Worm (Caenorhabditis elegans) whole organism, midembryonic: ENCODE results near the gene Y71H2B.8.

Experiments used
- T22C8.4 ChIP-seq: fragments of 200-800 bp; sonication (Bioruptor generic); IDR thresholded peaks from 2 replicates; pipeline ENCODE4 v1.3.6; 2022; ENCODE audit warnings: missing genetic modification characterization, missing compliant biosample characterization
- cog-1 ChIP-seq: sonication (generic microtip); optimal IDR thresholded peaks from 2 replicates; lab custom pipeline; 2016; ENCODE audit warnings: missing genetic modification characterization, missing compliant biosample characterization
- flt-1 ChIP-seq: fragments of 200-800 bp; sonication (Bioruptor generic); IDR thresholded peaks from 2 replicates; pipeline ENCODE4 v1.3.6; 2022; ENCODE audit warnings: missing genetic modification characterization, missing compliant biosample characterization
- klf-2 ChIP-seq: fragments of 200-800 bp; sonication (Bioruptor generic); conservative IDR thresholded peaks from 2 replicates; pipeline ENCODE4 v1.3.6; 2022; ENCODE audit warnings: missing genetic modification reagents, missing genetic modification characterization, missing compliant biosample characterization
- med-1 ChIP-seq: sonication (generic microtip); optimal IDR thresholded peaks from 2 replicates; lab custom pipeline; 2017; ENCODE audit warnings: missing genetic modification characterization, mild to moderate bottlenecking, missing compliant biosample characterization, antibody characterized with exemption, missing genetic modification reagents; ENCODE audit not compliant: insufficient read depth
- ref-1 ChIP-seq: fragments of 200-800 bp; sonication (Bioruptor generic); conservative IDR thresholded peaks from 2 replicates; pipeline ENCODE4 v1.3.6; 2022; ENCODE audit warnings: missing genetic modification reagents, missing genetic modification characterization, missing compliant biosample characterization
- tab-1 ChIP-seq: fragments of 200-800 bp; sonication (Bioruptor generic); IDR thresholded peaks from 2 replicates; pipeline ENCODE4 v1.3.6; 2022; ENCODE audit warnings: missing genetic modification characterization, missing compliant biosample characterization
- ztf-23 ChIP-seq: fragments of 200-800 bp; sonication (Bioruptor generic); IDR thresholded peaks from 2 replicates; pipeline ENCODE4 v1.3.6; 2022; ENCODE audit warnings: missing genetic modification reagents, missing genetic modification characterization, missing compliant biosample characterization
- ztf-29 ChIP-seq: fragments of 200-800 bp; sonication (Bioruptor generic); IDR thresholded peaks from 2 replicates; pipeline ENCODE4 v1.3.6; 2022; ENCODE audit warnings: missing genetic modification reagents, missing genetic modification characterization, missing compliant biosample characterization

Y71H2B.8 gene

ce11 chrIII:2578993-2579392, at the start of gene Y71H2B.8:
Y71H2B.8 (plus strand) TSS chrIII:2579293.
- TF ChIP-seq ztf-23 (GFP tag; lab: Robert Waterston, UW) = no peak

ce11 chrIII:2530313-2530712, 48.8 kb upstream of the Y71H2B.8 start, which contains the start of gene cone-1:
cone-1 (plus strand) TSS chrIII:2530613.
- TF ChIP-seq flt-1 (GFP tag; lab: Robert Waterston, UW) = no peak
- TF ChIP-seq ref-1 = no peak

ce11 chrIII:2532716-2533115, 46.4 kb upstream of the Y71H2B.8 start:
- TF ChIP-seq T22C8.4 (GFP tag; lab: Robert Waterston, UW) (no peak), ztf-23 (GFP tag; lab: Robert Waterston, UW) (no peak), cog-1 (tag; lab: Kevin White, UChicago) (peak; percentile 20), ref-1 (no peak), ztf-29 (no peak)

- TF ChIP-seq cog-1 (tag; lab: Kevin White, UChicago) = no peak
- peak; percentile 67; the same call in 1 of the 2 replicates for TF ChIP-seq flt-1 (GFP tag; lab: Robert Waterston, UW)
- no peak for TF ChIP-seq klf-2 (GFP tag; lab: Robert Waterston, UW)
- TF ChIP-seq ref-1 = no peak
- TF ChIP-seq tab-1 = no peak
- no peak for TF ChIP-seq med-1 (GFP tag; lab: Kevin White, UChicago)
- no peak for TF ChIP-seq ztf-29
- 0 out of 2 replicates have a peak, but pooled peaks have one; percentile 49 for TF ChIP-seq ztf-23 (GFP tag; lab: Robert Waterston, UW)
- TF ChIP-seq T22C8.4 (GFP tag; lab: Robert Waterston, UW) = 0 out of 2 replicates have a peak, but pooled peaks have one; percentile 24
Observed at ce11 chrIII:2535122-2535521, 44.0 kb upstream of the Y71H2B.8 start.

ce11 chrIII:2540520-2540919, 38.6 kb upstream of the Y71H2B.8 start:
- no peak for TF ChIP-seq med-1 (GFP tag; lab: Kevin White, UChicago)
- no peak for TF ChIP-seq T22C8.4 (GFP tag; lab: Robert Waterston, UW)
- TF ChIP-seq ztf-29 = no peak
- TF ChIP-seq tab-1 = no peak
- no peak for TF ChIP-seq ztf-23 (GFP tag; lab: Robert Waterston, UW)
- no peak for TF ChIP-seq cog-1 (tag; lab: Kevin White, UChicago)
- TF ChIP-seq klf-2 (GFP tag; lab: Robert Waterston, UW) = no peak
- no peak for TF ChIP-seq flt-1 (GFP tag; lab: Robert Waterston, UW)

- TF ChIP-seq cog-1 (tag; lab: Kevin White, UChicago) = no peak
- TF ChIP-seq ref-1 = no peak
- TF ChIP-seq klf-2 (GFP tag; lab: Robert Waterston, UW) = no peak
- TF ChIP-seq T22C8.4 (GFP tag; lab: Robert Waterston, UW) = no peak
- TF ChIP-seq ztf-29 = no peak
- TF ChIP-seq med-1 (GFP tag; lab: Kevin White, UChicago) = no peak
- TF ChIP-seq tab-1 = no peak
- TF ChIP-seq flt-1 (GFP tag; lab: Robert Waterston, UW) = no peak
- TF ChIP-seq ztf-23 (GFP tag; lab: Robert Waterston, UW) = no peak
Observed at ce11 chrIII:2546298-2546697, 32.8 kb upstream of the Y71H2B.8 start.

- TF ChIP-seq ref-1 (no peak), T22C8.4 (GFP tag; lab: Robert Waterston, UW) (no peak), cog-1 (tag; lab: Kevin White, UChicago) (no peak), ztf-29 (no peak), ztf-23 (GFP tag; lab: Robert Waterston, UW) (no peak), flt-1 (GFP tag; lab: Robert Waterston, UW) (no peak), tab-1 (no peak), med-1 (GFP tag; lab: Kevin White, UChicago) (no peak), klf-2 (GFP tag; lab: Robert Waterston, UW) (no peak)
Observed at ce11 chrIII:2549620-2550019, 29.5 kb upstream of the Y71H2B.8 start, which contains the start of gene feh-1. feh-1 (plus strand) TSS chrIII:2549920.

ce11 chrIII:2551981-2552380, 27.1 kb upstream of the Y71H2B.8 start:
- TF ChIP-seq tab-1 = no peak
- no peak for TF ChIP-seq flt-1 (GFP tag; lab: Robert Waterston, UW)
- no peak for TF ChIP-seq med-1 (GFP tag; lab: Kevin White, UChicago)
- no peak for TF ChIP-seq cog-1 (tag; lab: Kevin White, UChicago)
- no peak for TF ChIP-seq ref-1
- no peak for TF ChIP-seq ztf-23 (GFP tag; lab: Robert Waterston, UW)
- no peak for TF ChIP-seq T22C8.4 (GFP tag; lab: Robert Waterston, UW)
- no peak for TF ChIP-seq ztf-29
- TF ChIP-seq klf-2 (GFP tag; lab: Robert Waterston, UW) = no peak

ce11 chrIII:2552382-2552781, 26.7 kb upstream of the Y71H2B.8 start:
- no peak for TF ChIP-seq med-1 (GFP tag; lab: Kevin White, UChicago)
- no peak for TF ChIP-seq cog-1 (tag; lab: Kevin White, UChicago)
- no peak for TF ChIP-seq klf-2 (GFP tag; lab: Robert Waterston, UW)
- no peak for TF ChIP-seq ztf-23 (GFP tag; lab: Robert Waterston, UW)
- no peak for TF ChIP-seq ref-1
- TF ChIP-seq T22C8.4 (GFP tag; lab: Robert Waterston, UW) = no peak
- TF ChIP-seq tab-1 = no peak
- no peak for TF ChIP-seq ztf-29
- no peak for TF ChIP-seq flt-1 (GFP tag; lab: Robert Waterston, UW)

ce11 chrIII:2553579-2553978, 25.5 kb upstream of the Y71H2B.8 start:
- TF ChIP-seq tab-1 (0 out of 2 replicates have a peak, but pooled peaks have one; percentile 52), klf-2 (GFP tag; lab: Robert Waterston, UW) (no peak)

- TF ChIP-seq tab-1 (no peak), ref-1 (no peak; the same call in 1 of the 2 replicates), ztf-23 (GFP tag; lab: Robert Waterston, UW) (no peak), ztf-29 (no peak), cog-1 (tag; lab: Kevin White, UChicago) (no peak), klf-2 (GFP tag; lab: Robert Waterston, UW) (no peak), med-1 (GFP tag; lab: Kevin White, UChicago) (no peak), T22C8.4 (GFP tag; lab: Robert Waterston, UW) (no peak), flt-1 (GFP tag; lab: Robert Waterston, UW) (no peak)
Observed at ce11 chrIII:2560763-2561162, 18.3 kb upstream of the Y71H2B.8 start.
